Worm (Caenorhabditis elegans) whole organism, early embryonic: ENCODE data around the gene ZC84.1.

ENCODE experiments used
- B0310.2 ChIP-seq: sonication (generic microtip); optimal IDR thresholded peaks from 2 replicates; lab custom pipeline; 2016; ENCODE audit warnings: mild to moderate bottlenecking, missing genetic modification characterization, missing compliant biosample characterization
- F13C5.2 ChIP-seq: sonication (generic microtip); optimal IDR thresholded peaks from 2 replicates; lab custom pipeline; 2017; ENCODE audit warnings: mild to moderate bottlenecking, missing genetic modification characterization, inconsistent platforms, missing compliant biosample characterization
- aly-1 ChIP-seq: sonication (generic microtip); optimal IDR thresholded peaks from 2 replicates; lab custom pipeline; 2016; ENCODE audit warnings: missing genetic modification characterization, missing compliant biosample characterization
- ama-1 ChIP-seq: fragments of 150-350 bp; optimal IDR thresholded peaks from 2 replicates; lab custom pipeline; 2014
- ceh-13 ChIP-seq: fragments of 200-800 bp; sonication (Bioruptor generic); optimal IDR thresholded peaks from 2 replicates; lab custom pipeline; 2018; ENCODE audit warnings: mild to moderate bottlenecking, missing genetic modification characterization, missing compliant biosample characterization
- ceh-36 ChIP-seq: sonication (generic microtip); optimal IDR thresholded peaks from 2 replicates; lab custom pipeline; 2016; ENCODE audit warnings: missing genetic modification characterization, inconsistent platforms, missing compliant biosample characterization
- ets-7 ChIP-seq: sonication (generic microtip); optimal IDR thresholded peaks from 2 replicates; lab custom pipeline; 2016; ENCODE audit warnings: missing genotype, missing genetic modification characterization, missing compliant biosample characterization
- flt-1 ChIP-seq: fragments of 200-800 bp; sonication (Bioruptor generic); IDR thresholded peaks from 2 replicates; pipeline ENCODE4 v1.3.6; 2022; ENCODE audit warnings: missing genetic modification characterization, missing compliant biosample characterization
- hmbx-1 ChIP-seq: sonication (generic microtip); optimal IDR thresholded peaks from 2 replicates; lab custom pipeline; 2016; ENCODE audit warnings: mild to moderate bottlenecking, missing genetic modification characterization, missing compliant biosample characterization
- hmg-4 ChIP-seq: fragments of 200-800 bp; sonication (Bioruptor generic); optimal IDR thresholded peaks from 2 replicates; lab custom pipeline; 2018; ENCODE audit warnings: mild to moderate bottlenecking, missing genetic modification characterization, missing compliant biosample characterization
- hnd-1 ChIP-seq: sonication (generic microtip); optimal IDR thresholded peaks from 2 replicates; lab custom pipeline; 2016; ENCODE audit warnings: missing genetic modification characterization, missing compliant biosample characterization
- pes-1 ChIP-seq: fragments of 200-800 bp; sonication (Bioruptor generic); IDR thresholded peaks from 2 replicates; pipeline ENCODE4 v1.3.6; 2022; ENCODE audit warnings: missing genetic modification reagents, missing genetic modification characterization, missing compliant biosample characterization
- scrt-1 ChIP-seq: fragments of 200-800 bp; sonication (Bioruptor generic); IDR thresholded peaks from 2 replicates; pipeline ENCODE4 v1.3.6; 2022; ENCODE audit warnings: missing genetic modification characterization, missing compliant biosample characterization
- sea-1 ChIP-seq: fragments of 200-800 bp; sonication (Bioruptor generic); conservative IDR thresholded peaks from 2 replicates; pipeline ENCODE4 v1.3.6; 2022; ENCODE audit warnings: missing genetic modification characterization, missing compliant biosample characterization
- tbx-11 ChIP-seq: fragments of 200-800 bp; sonication (Bioruptor generic); IDR thresholded peaks from 2 replicates; pipeline ENCODE4 v1.3.6; 2022; ENCODE audit warnings: missing genetic modification characterization, missing compliant biosample characterization
- tbx-37 ChIP-seq: fragments of 200-800 bp; sonication (Bioruptor generic); conservative IDR thresholded peaks from 2 replicates; pipeline ENCODE4 v1.3.6; 2022; ENCODE audit warnings: missing genetic modification reagents, missing genetic modification characterization, missing compliant biosample characterization
- tra-4 ChIP-seq: sonication (generic microtip); optimal IDR thresholded peaks from 2 replicates; lab custom pipeline; 2017; ENCODE audit warnings: missing genetic modification characterization, missing compliant biosample characterization

ZC84.1 gene

ce11 chrIII:9206185-9206584 is at the start of gene ZC84.1:
TSS of gene ZC84.1 (minus strand) at chrIII:9206285.
- no peak for TF ChIP-seq ets-7
- no peak for TF ChIP-seq hnd-1
- TF ChIP-seq hmg-4, result no peak
- TF ChIP-seq hmbx-1, result no peak
- TF ChIP-seq tra-4 (tag; lab: Kevin White, UChicago), result no peak
- no peak for TF ChIP-seq sea-1 (GFP tag; lab: Robert Waterston, UW)
- no peak for TF ChIP-seq F13C5.2 (tag; lab: Kevin White, UChicago)
- TF ChIP-seq flt-1 (GFP tag; lab: Robert Waterston, UW), result no peak
- TF ChIP-seq ceh-13 (GFP tag; lab: Kevin White, UChicago), result no peak
- TF ChIP-seq tbx-37 (GFP tag; lab: Robert Waterston, UW), result no peak
- TF ChIP-seq tbx-11, result no peak
- no peak for TF ChIP-seq aly-1 (tag; lab: Kevin White, UChicago)
- TF ChIP-seq pes-1 (GFP tag; lab: Robert Waterston, UW), result no peak

DNA sequence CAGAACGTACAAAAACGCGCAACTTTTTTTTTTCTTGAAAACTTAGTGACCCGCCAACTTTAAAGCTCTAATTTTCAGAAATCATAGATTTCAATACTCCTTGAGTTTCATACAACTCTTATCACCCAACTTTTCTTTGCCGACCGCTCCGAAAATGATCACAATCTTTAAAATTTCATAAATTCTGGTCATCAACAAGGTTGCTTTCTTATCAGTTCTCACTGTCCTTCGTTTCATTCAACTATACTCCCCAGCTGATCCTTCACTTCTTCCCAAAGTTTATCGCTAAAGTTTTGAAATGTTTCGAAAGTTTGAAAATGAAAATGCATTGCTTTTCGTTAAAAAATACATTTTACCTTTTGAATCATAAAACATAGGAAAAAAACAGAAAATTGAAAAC is 49.7 kb upstream of the ZC84.1 start:
- no peak for TF ChIP-seq pes-1 (GFP tag; lab: Robert Waterston, UW)
- TF ChIP-seq scrt-1 (GFP tag; lab: Robert Waterston, UW), result no peak
- no peak for TF ChIP-seq ama-1 (lab: Kevin White, UChicago)
- no peak for TF ChIP-seq aly-1 (tag; lab: Kevin White, UChicago)
- TF ChIP-seq ceh-36 (tag; lab: Kevin White, UChicago), result no peak
- TF ChIP-seq ceh-13 (GFP tag; lab: Kevin White, UChicago), result no peak
- TF ChIP-seq ets-7, result no peak

DNA sequence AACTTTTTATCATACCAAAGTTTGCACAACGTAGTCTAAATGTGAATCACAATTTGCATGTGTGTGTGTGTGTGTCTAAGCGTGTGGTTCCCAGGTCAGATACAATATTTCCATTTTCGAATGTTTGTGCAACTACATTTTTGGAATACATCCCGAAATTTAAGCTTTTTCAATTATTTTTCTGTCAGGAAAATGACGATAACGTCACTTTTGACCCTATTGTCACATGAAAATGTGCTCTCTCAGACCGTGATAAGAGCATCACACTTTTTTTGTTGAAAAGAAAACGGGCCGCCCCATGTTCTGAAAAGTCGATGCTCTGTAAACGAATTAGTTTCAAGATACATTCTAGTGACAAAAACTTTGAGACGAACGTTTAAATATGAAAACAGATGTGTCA is 48.9 kb upstream of the ZC84.1 start:
- TF ChIP-seq F13C5.2 (tag; lab: Kevin White, UChicago) (no peak), hmbx-1 (no peak), aly-1 (tag; lab: Kevin White, UChicago) (no peak), tbx-11 (no peak), pes-1 (GFP tag; lab: Robert Waterston, UW) (no peak), ceh-36 (tag; lab: Kevin White, UChicago) (no peak), ets-7 (no peak), sea-1 (GFP tag; lab: Robert Waterston, UW) (no peak), B0310.2 (no peak)

- no peak for TF ChIP-seq sea-1 (GFP tag; lab: Robert Waterston, UW)
- TF ChIP-seq hmg-4, result no peak
- TF ChIP-seq tra-4 (tag; lab: Kevin White, UChicago), result no peak
- no peak for TF ChIP-seq F13C5.2 (tag; lab: Kevin White, UChicago)
- TF ChIP-seq aly-1 (tag; lab: Kevin White, UChicago), result no peak
- no peak for TF ChIP-seq ets-7
- TF ChIP-seq flt-1 (GFP tag; lab: Robert Waterston, UW), result no peak
- no peak for TF ChIP-seq B0310.2
- no peak for TF ChIP-seq tbx-37 (GFP tag; lab: Robert Waterston, UW)
- no peak for TF ChIP-seq hnd-1
- TF ChIP-seq scrt-1 (GFP tag; lab: Robert Waterston, UW), result no peak
- TF ChIP-seq hmbx-1, result no peak
Measured at ce11 chrIII:9250729-9251128, 44.6 kb upstream of the ZC84.1 start, which contains the start of gene T02C1.2. TSS of gene T02C1.2 (plus strand) at chrIII:9251029.

DNA sequence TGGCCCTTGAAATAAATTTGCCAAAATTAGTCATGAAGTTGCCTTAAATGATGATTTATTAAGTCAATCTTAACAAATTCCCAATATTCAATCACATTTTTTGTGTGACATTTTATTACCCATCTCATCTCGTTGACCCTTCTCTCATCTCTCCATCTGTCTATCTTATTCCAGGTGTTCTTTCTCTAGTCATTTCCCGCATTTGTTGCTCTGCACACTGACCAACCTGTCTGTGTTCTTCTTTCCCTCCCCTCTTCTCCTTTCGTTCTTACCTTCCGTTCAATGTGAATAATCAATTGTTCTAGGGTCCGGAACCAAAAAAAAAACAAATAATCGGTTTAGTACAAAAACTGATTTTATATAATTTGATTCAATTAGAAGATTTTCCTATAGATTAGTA is 41.1 kb upstream of the ZC84.1 start, which contains the start of gene T02C1.1:
Gene T02C1.1 (plus strand): TSS at position 305 of the 400 bp plus-strand sequence.
- no peak for TF ChIP-seq scrt-1 (GFP tag; lab: Robert Waterston, UW)
- peak; percentile 26 for TF ChIP-seq aly-1 (tag; lab: Kevin White, UChicago)

DNA sequence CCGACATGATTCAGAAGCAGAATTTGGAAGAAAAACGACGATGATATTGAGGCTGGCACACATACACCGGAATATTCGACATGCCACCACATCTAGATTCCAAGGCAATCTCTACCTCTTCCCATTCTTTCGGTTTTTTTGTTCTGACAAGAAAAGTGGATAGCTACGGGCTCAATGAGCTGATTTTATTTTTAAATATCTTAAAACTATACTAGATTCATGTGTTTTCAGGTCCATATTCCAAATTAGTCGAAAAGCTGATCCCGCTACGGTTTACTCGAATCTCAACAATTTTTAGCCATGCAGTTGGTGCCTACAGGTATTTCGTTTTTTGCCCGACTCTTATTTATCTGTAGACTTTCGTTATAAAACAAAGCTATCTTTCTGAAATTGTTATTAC is 36.6 kb upstream of the ZC84.1 start, which contains the start of gene dat-1:
Gene dat-1 (plus strand): TSS at position 301 of the 400 bp plus-strand sequence.
- TF ChIP-seq ama-1 (lab: Kevin White, UChicago) (no peak), aly-1 (tag; lab: Kevin White, UChicago) (no peak), ets-7 (no peak), B0310.2 (no peak), F13C5.2 (tag; lab: Kevin White, UChicago) (no peak), hmg-4 (no peak), tra-4 (tag; lab: Kevin White, UChicago) (no peak), pes-1 (GFP tag; lab: Robert Waterston, UW) (no peak), sea-1 (GFP tag; lab: Robert Waterston, UW) (no peak), hmbx-1 (no peak), hnd-1 (no peak), flt-1 (GFP tag; lab: Robert Waterston, UW) (no peak), tbx-11 (no peak), tbx-37 (GFP tag; lab: Robert Waterston, UW) (no peak)

- peak; percentile 17 for TF ChIP-seq F13C5.2 (tag; lab: Kevin White, UChicago)
- TF ChIP-seq hmg-4, result peak; percentile 47
- TF ChIP-seq sea-1 (GFP tag; lab: Robert Waterston, UW), result no peak
Measured at ce11 chrIII:9239983-9240382, 33.9 kb upstream of the ZC84.1 start, which contains the start of gene saeg-2. TSS of gene saeg-2 (plus strand) at chrIII:9240363.

DNA sequence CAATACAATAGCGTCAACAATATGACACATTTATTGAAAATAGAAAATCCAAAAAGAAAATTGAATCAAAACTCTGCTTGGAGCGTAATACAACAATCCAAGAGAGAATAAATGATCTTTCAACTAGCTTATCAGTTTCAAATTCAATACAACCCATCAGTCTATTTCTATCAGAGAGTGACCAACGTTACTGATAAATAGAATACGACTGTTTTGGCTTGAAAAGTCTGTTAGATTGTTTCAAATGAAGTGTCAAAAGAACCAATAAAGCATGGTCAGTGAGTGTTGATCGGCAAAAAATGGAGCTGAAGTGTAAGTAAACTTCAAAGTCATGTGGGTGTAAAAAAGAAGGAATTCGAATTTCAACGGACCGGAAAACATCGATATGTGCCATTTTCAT is 31.5 kb upstream of the ZC84.1 start:
- TF ChIP-seq B0310.2 (no peak), hmg-4 (no peak), F13C5.2 (tag; lab: Kevin White, UChicago) (no peak), scrt-1 (GFP tag; lab: Robert Waterston, UW) (no peak)

- TF ChIP-seq ceh-13 (GFP tag; lab: Kevin White, UChicago), result no peak
- no peak for TF ChIP-seq scrt-1 (GFP tag; lab: Robert Waterston, UW)
- no peak for TF ChIP-seq tra-4 (tag; lab: Kevin White, UChicago)
- TF ChIP-seq hmg-4, result no peak
- TF ChIP-seq sea-1 (GFP tag; lab: Robert Waterston, UW), result no peak
- TF ChIP-seq ets-7, result no peak
- TF ChIP-seq B0310.2, result no peak
- TF ChIP-seq pes-1 (GFP tag; lab: Robert Waterston, UW), result no peak
- no peak for TF ChIP-seq ceh-36 (tag; lab: Kevin White, UChicago)
- TF ChIP-seq F13C5.2 (tag; lab: Kevin White, UChicago), result no peak
- TF ChIP-seq tbx-11, result no peak
- no peak for TF ChIP-seq hnd-1
- TF ChIP-seq aly-1 (tag; lab: Kevin White, UChicago), result no peak
- TF ChIP-seq hmbx-1, result no peak
- no peak for TF ChIP-seq ama-1 (lab: Kevin White, UChicago)
- TF ChIP-seq flt-1 (GFP tag; lab: Robert Waterston, UW), result no peak
- no peak for TF ChIP-seq tbx-37 (GFP tag; lab: Robert Waterston, UW)
Measured at ce11 chrIII:9236228-9236627, 30.1 kb upstream of the ZC84.1 start, which contains the start of gene T23G5.2. TSS of gene T23G5.2 (minus strand) at chrIII:9236328.
